Worm (Caenorhabditis elegans) whole organism, L4 larva: ENCODE data around the gene nhr-184.
A peak's percentile ranks its signal among the peaks of the same experiment; 100 is the strongest.

Experiments
- D1046.2 ChIP-seq: fragments of 200-800 bp; sonication (Bioruptor generic); IDR thresholded peaks from 2 replicates; pipeline ENCODE4 v1.3.6; 2022; ENCODE audit warnings: missing genetic modification characterization, missing compliant biosample characterization
- F26F4.8 ChIP-seq: fragments of 200-800 bp; sonication (Bioruptor generic); conservative IDR thresholded peaks from 2 replicates; pipeline ENCODE4 v1.3.6; 2022; ENCODE audit warnings: missing genetic modification characterization, missing compliant biosample characterization
- F44E2.7 ChIP-seq: fragments of 200-800 bp; sonication (Bioruptor generic); IDR thresholded peaks from 2 replicates; pipeline ENCODE4 v2.1.2; 2022; ENCODE audit warnings: missing genetic modification characterization, missing compliant biosample characterization
- T20F7.1 ChIP-seq: fragments of 200-800 bp; sonication (Bioruptor generic); optimal IDR thresholded peaks from 2 replicates; lab custom pipeline; 2018; ENCODE audit warnings: mild to moderate bottlenecking, missing genetic modification characterization, missing compliant biosample characterization
- Y5F2A.4 ChIP-seq: fragments of 200-800 bp; sonication (Bioruptor generic); optimal IDR thresholded peaks from 2 replicates; lab custom pipeline; 2018; ENCODE audit warnings: mild to moderate bottlenecking, missing genetic modification characterization, missing compliant biosample characterization
- aly-2 ChIP-seq: sonication (generic microtip); optimal IDR thresholded peaks from 2 replicates; lab custom pipeline; 2018; ENCODE audit warnings: missing biosample characterization, missing genetic modification characterization
- attf-4 ChIP-seq: sonication (generic microtip); optimal IDR thresholded peaks from 3 replicates; lab custom pipeline; 2017; ENCODE audit warnings: missing biosample characterization, missing genetic modification characterization
- ceh-82 ChIP-seq: sonication (generic microtip); optimal IDR thresholded peaks from 2 replicates; lab custom pipeline; 2017; ENCODE audit warnings: missing biosample characterization, missing genetic modification characterization
- ces-1 ChIP-seq: fragments of 150-350 bp; sonication (generic microtip); optimal IDR thresholded peaks from 4 replicates; lab custom pipeline; 2014; ENCODE audit warnings: missing biosample characterization, missing genetic modification reagents, missing genetic modification characterization
- cey-2 ChIP-seq: sonication (generic microtip); optimal IDR thresholded peaks from 3 replicates; lab custom pipeline; 2017; ENCODE audit warnings: missing genetic modification characterization, mild to moderate bottlenecking, missing compliant biosample characterization, antibody characterized with exemption, borderline replicate concordance; ENCODE audit not compliant: insufficient read depth
- daf-12 ChIP-seq: fragments of 150-350 bp; optimal IDR thresholded peaks from 2 replicates; lab custom pipeline; 2014; ENCODE audit warnings: missing biosample characterization, missing genetic modification reagents, missing genetic modification characterization
- duxl-1 ChIP-seq: sonication (generic microtip); optimal IDR thresholded peaks from 2 replicates; lab custom pipeline; 2016; ENCODE audit warnings: mild to moderate bottlenecking, missing genetic modification characterization, moderate library complexity, missing compliant biosample characterization; ENCODE audit not compliant: poor library complexity
- egl-27 ChIP-seq: sonication (generic microtip); optimal IDR thresholded peaks from 3 replicates; lab custom pipeline; 2017; ENCODE audit warnings: missing biosample characterization, missing genetic modification reagents, missing genetic modification characterization
- egl-43 ChIP-seq: fragments of 200-800 bp; sonication (Bioruptor generic); IDR thresholded peaks from 2 replicates; pipeline ENCODE4 v1.3.6; 2022; ENCODE audit warnings: missing genetic modification reagents, missing genetic modification characterization, missing compliant biosample characterization
- hlh-11 ChIP-seq: fragments of 200-800 bp; sonication (Bioruptor generic); optimal IDR thresholded peaks from 2 replicates; lab custom pipeline; 2018; ENCODE audit warnings: mild to moderate bottlenecking, missing genetic modification characterization, missing compliant biosample characterization
- lin-1 ChIP-seq: fragments of 200-800 bp; sonication (Bioruptor generic); IDR thresholded peaks from 2 replicates; pipeline ENCODE4 v1.3.6; 2022; ENCODE audit warnings: missing genetic modification reagents, missing genetic modification characterization, missing compliant biosample characterization
- lin-13 ChIP-seq: fragments of 150-350 bp; optimal IDR thresholded peaks from 2 replicates; lab custom pipeline; 2014; ENCODE audit warnings: missing biosample characterization, missing genetic modification reagents, missing genetic modification characterization
- lin-29 ChIP-seq: fragments of 200-800 bp; sonication (Bioruptor generic); IDR thresholded peaks from 2 replicates; pipeline ENCODE4 v1.3.6; 2022; ENCODE audit warnings: missing genetic modification reagents, missing genetic modification characterization, missing compliant biosample characterization
- lin-38 ChIP-seq: fragments of 200-800 bp; sonication (Bioruptor generic); IDR thresholded peaks from 2 replicates; pipeline ENCODE4 v1.3.6; 2022; ENCODE audit warnings: missing genetic modification reagents, missing genetic modification characterization, missing compliant biosample characterization
- lin-39 ChIP-seq: fragments of 150-350 bp; optimal IDR thresholded peaks from 2 replicates; lab custom pipeline; 2014; ENCODE audit warnings: missing biosample characterization, missing genetic modification reagents, missing genetic modification characterization
- mdt-29 ChIP-seq: fragments of 200-800 bp; sonication (Bioruptor generic); IDR thresholded peaks from 2 replicates; pipeline ENCODE4 v1.3.6; 2022; ENCODE audit warnings: missing genetic modification reagents, missing genetic modification characterization, missing compliant biosample characterization
- mxl-2 ChIP-seq: fragments of 200-800 bp; sonication (Bioruptor generic); conservative IDR thresholded peaks from 2 replicates; pipeline ENCODE4 v1.3.6; 2022; ENCODE audit warnings: missing genetic modification reagents, missing genetic modification characterization, missing compliant biosample characterization
- nhr-10 ChIP-seq: fragments of 150-350 bp; optimal IDR thresholded peaks from 2 replicates; lab custom pipeline; 2014; ENCODE audit warnings: missing biosample characterization, missing genetic modification characterization
- nhr-11 ChIP-seq: fragments of 150-350 bp; optimal IDR thresholded peaks from 2 replicates; lab custom pipeline; 2014; ENCODE audit warnings: missing biosample characterization, missing genetic modification characterization
- nhr-111 ChIP-seq: fragments of 200-800 bp; sonication (Bioruptor generic); optimal IDR thresholded peaks from 2 replicates; lab custom pipeline; 2018; ENCODE audit warnings: mild to moderate bottlenecking, missing genetic modification characterization, missing compliant biosample characterization
- nhr-237 ChIP-seq: sonication (generic microtip); optimal IDR thresholded peaks from 2 replicates; lab custom pipeline; 2017; ENCODE audit warnings: missing biosample characterization, missing genetic modification characterization
- nhr-48 ChIP-seq: sonication (generic microtip); optimal IDR thresholded peaks from 2 replicates; lab custom pipeline; 2016; ENCODE audit warnings: mild to moderate bottlenecking, missing genetic modification characterization, missing compliant biosample characterization
- pha-4 ChIP-seq, 2 experiments: fragments of 150-350 bp in 1 of 2; fragments of 200-800 bp in 1 of 2; sonication (Bioruptor generic) in 1 of 2; IDR thresholded peaks in 1 of 2; optimal IDR thresholded peaks in 1 of 2; 2 replicates each; pipeline versions ENCODE4 v1.3.6 to Lab custom; 2014 to 2022; ENCODE audit warnings: missing genetic modification characterization in 2 of 2, missing genetic modification reagents in 2 of 2, missing biosample characterization in 1 of 2, missing compliant biosample characterization in 1 of 2
- php-3 ChIP-seq: fragments of 200-800 bp; sonication (Bioruptor generic); IDR thresholded peaks from 2 replicates; pipeline ENCODE4 v1.3.6; 2022; ENCODE audit warnings: missing genetic modification reagents, missing genetic modification characterization, missing compliant biosample characterization
- pqm-1 ChIP-seq: sonication (generic microtip); optimal IDR thresholded peaks from 2 replicates; lab custom pipeline; 2017; ENCODE audit warnings: missing biosample characterization, missing genetic modification characterization
- rbr-2 ChIP-seq: sonication (generic microtip); optimal IDR thresholded peaks from 2 replicates; lab custom pipeline; 2016; ENCODE audit warnings: missing genotype, missing genetic modification characterization, missing compliant biosample characterization
- sdz-12 ChIP-seq: fragments of 200-800 bp; sonication (Bioruptor generic); optimal IDR thresholded peaks from 2 replicates; lab custom pipeline; 2018; ENCODE audit warnings: mild to moderate bottlenecking, missing genetic modification characterization, missing compliant biosample characterization
- snpc-1.2 ChIP-seq: fragments of 200-800 bp; sonication (Bioruptor generic); IDR thresholded peaks from 2 replicates; pipeline ENCODE4 v1.3.6; 2022; ENCODE audit warnings: missing genetic modification reagents, missing genetic modification characterization, missing compliant biosample characterization
- snpc-4 ChIP-seq: fragments of 150-350 bp; optimal IDR thresholded peaks from 2 replicates; lab custom pipeline; 2014; ENCODE audit warnings: missing biosample characterization, missing genetic modification characterization
- spr-1 ChIP-seq: sonication (generic microtip); optimal IDR thresholded peaks from 2 replicates; lab custom pipeline; 2016; ENCODE audit warnings: mild to moderate bottlenecking, missing genetic modification characterization, missing compliant biosample characterization
- tra-1 ChIP-seq: fragments of 200-800 bp; sonication (Bioruptor generic); IDR thresholded peaks from 2 replicates; pipeline ENCODE4 v1.3.6; 2022; ENCODE audit warnings: missing genetic modification reagents, missing genetic modification characterization, missing compliant biosample characterization
- unc-130 ChIP-seq: sonication (generic microtip); optimal IDR thresholded peaks from 2 replicates; lab custom pipeline; 2016; ENCODE audit warnings: missing genetic modification reagents, missing genetic modification characterization, missing compliant biosample characterization
- unc-39 ChIP-seq: sonication (generic microtip); optimal IDR thresholded peaks from 2 replicates; lab custom pipeline; 2017; ENCODE audit warnings: missing biosample characterization, missing genetic modification characterization
- unc-62 ChIP-seq, 3 experiments: fragments of 150-350 bp in 1 of 3; sonication (generic microtip); optimal IDR thresholded peaks in 2 of 3; peaks in 1 of 3; 1 replicate in 1 of 3; 2 replicates in 2 of 3; lab custom pipeline; 2014 to 2017; ENCODE audit warnings: missing biosample characterization in 3 of 3, missing genetic modification characterization in 3 of 3, missing genetic modification reagents in 3 of 3, missing genotype in 1 of 3
- zag-1 ChIP-seq: fragments of 150-350 bp; optimal IDR thresholded peaks from 2 replicates; lab custom pipeline; 2014; ENCODE audit warnings: missing biosample characterization, missing genetic modification characterization

The nhr-184 gene

DNA sequence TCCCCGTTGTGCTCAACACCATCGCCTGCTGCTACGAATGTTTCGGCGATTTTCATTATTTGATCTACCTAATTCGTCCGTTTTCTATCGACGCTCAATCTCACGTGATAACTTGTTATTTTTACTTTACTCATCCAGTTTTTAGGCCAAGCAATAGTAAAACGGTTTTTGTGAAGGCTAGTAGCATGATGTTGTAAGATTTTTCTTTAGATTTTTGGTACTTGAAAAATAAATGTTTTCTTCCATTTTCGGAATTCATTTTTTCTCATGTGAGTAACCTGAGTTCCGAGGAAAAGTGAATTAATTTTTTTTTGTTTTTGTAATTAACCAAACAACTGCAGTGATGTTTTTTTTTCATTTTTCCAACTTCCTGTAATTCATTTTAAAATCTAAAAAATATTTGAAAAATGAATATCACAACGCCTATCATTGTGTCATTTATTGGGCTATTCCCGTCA, 36.9 kb downstream of the nhr-184 start, which contains the start of gene srbc-17:
srbc-17 (plus strand) TSS at position 408 of the 458 bp plus-strand sequence.
- TF ChIP-seq D1046.2 (GFP tag; lab: Robert Waterston, UW): no peak
- TF ChIP-seq Y5F2A.4 (GFP tag; lab: Kevin White, UChicago): no peak
- TF ChIP-seq unc-62 (GFP tag; optimal IDR thresholded peaks at IDR 0.05 in 1 of 2; lab: Kevin White, UChicago): peak in 1 of 2 experiments; percentile 94
- no peak for TF ChIP-seq unc-62 (tag; optimal IDR thresholded peaks at IDR 0.05; lab: Kevin White, UChicago)
- no peak for TF ChIP-seq aly-2 (tag; lab: Kevin White, UChicago)
- no peak for TF ChIP-seq snpc-4
- TF ChIP-seq hlh-11: no peak

- no peak for TF ChIP-seq lin-39
- TF ChIP-seq mxl-2 (GFP tag; lab: Robert Waterston, UW): no peak
- TF ChIP-seq tra-1: no peak
- TF ChIP-seq F44E2.7 (GFP tag; lab: Robert Waterston, UW): no peak
- no peak for TF ChIP-seq pha-4 (GFP tag; IDR thresholded peaks at IDR 0.05; lab: Robert Waterston, UW)
- TF ChIP-seq pha-4 (tag; optimal IDR thresholded peaks at IDR 0.05; lab: Kevin White, UChicago): no peak
- no peak for TF ChIP-seq ceh-82
- TF ChIP-seq spr-1 (tag; lab: Kevin White, UChicago): no peak
- no peak for TF ChIP-seq pqm-1
- TF ChIP-seq egl-27: no peak
- TF ChIP-seq lin-29: no peak
- no peak for TF ChIP-seq F26F4.8
Measured at ce11 chrV:2175242-2175641, 39.0 kb downstream of the nhr-184 start, which contains the start of gene C45H4.18. TSS of gene C45H4.18 (plus strand) at chrV:2175542.

DNA sequence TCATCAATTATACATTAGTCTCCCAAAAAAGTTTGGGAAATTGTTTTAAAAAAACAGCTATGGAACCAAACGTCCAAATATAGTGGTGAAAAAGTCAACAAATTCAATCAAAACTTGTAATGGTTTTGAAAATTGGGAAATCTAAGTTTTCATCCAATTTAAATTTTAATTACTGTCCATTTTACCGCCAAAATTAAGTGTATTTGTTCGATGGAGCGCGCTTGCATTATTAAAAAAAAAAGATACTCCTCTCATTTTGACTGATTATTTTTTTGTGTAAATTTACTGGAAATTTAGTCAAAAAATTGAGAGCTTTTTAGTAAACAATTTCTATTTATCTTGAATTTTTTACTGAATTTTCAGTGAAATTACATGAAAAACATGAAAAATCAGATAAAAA, 39.8 kb downstream of the nhr-184 start:
- no peak for TF ChIP-seq snpc-1.2 (GFP tag; lab: Robert Waterston, UW)
- TF ChIP-seq T20F7.1: no peak
- no peak for TF ChIP-seq rbr-2 (tag; lab: Kevin White, UChicago)
- TF ChIP-seq nhr-11 (tag; lab: Kevin White, UChicago): no peak
- no peak for TF ChIP-seq cey-2 (tag; lab: Kevin White, UChicago)
- TF ChIP-seq lin-38 (GFP tag; lab: Robert Waterston, UW): no peak
- no peak for TF ChIP-seq nhr-10 (tag; lab: Kevin White, UChicago)
- no peak for TF ChIP-seq tra-1
- no peak for TF ChIP-seq lin-1 (GFP tag; lab: Robert Waterston, UW)
- TF ChIP-seq sdz-12 (GFP tag; lab: Kevin White, UChicago): no peak
- no peak for TF ChIP-seq lin-13 (GFP tag; lab: Kevin White, UChicago)
- no peak for TF ChIP-seq unc-130 (GFP tag; lab: Kevin White, UChicago)
- no peak for TF ChIP-seq zag-1 (tag; lab: Kevin White, UChicago)
- TF ChIP-seq attf-4: no peak
- no peak for TF ChIP-seq mxl-2 (GFP tag; lab: Robert Waterston, UW)

- TF ChIP-seq nhr-111 (GFP tag; lab: Kevin White, UChicago): no peak
- TF ChIP-seq sdz-12 (GFP tag; lab: Kevin White, UChicago): no peak
- no peak for TF ChIP-seq unc-39 (tag; lab: Kevin White, UChicago)
- no peak for TF ChIP-seq duxl-1 (tag; lab: Kevin White, UChicago)
- TF ChIP-seq nhr-48 (tag; lab: Kevin White, UChicago): no peak
- no peak for TF ChIP-seq spr-1 (tag; lab: Kevin White, UChicago)
- no peak for TF ChIP-seq tra-1
- TF ChIP-seq mdt-29 (GFP tag; lab: Robert Waterston, UW): no peak
- TF ChIP-seq php-3 (GFP tag; lab: Robert Waterston, UW): no peak
- no peak for TF ChIP-seq nhr-237 (tag; lab: Kevin White, UChicago)
- no peak for TF ChIP-seq ces-1 (GFP tag; lab: Kevin White, UChicago)
- TF ChIP-seq daf-12: no peak
- no peak for TF ChIP-seq egl-43 (GFP tag; lab: Robert Waterston, UW)
- TF ChIP-seq, all 104 proteins: peak for 0
Measured at ce11 chrV:2166679-2167078, 47.6 kb downstream of the nhr-184 start, which contains the start of gene srbc-19. TSS of gene srbc-19 (minus strand) at chrV:2166779.
